Worm (Caenorhabditis elegans) whole organism, early embryonic: Measurements from ENCODE around the gene C42C1.8.

ENCODE experiments used
- F13C5.2 ChIP-seq: sonication (generic microtip); optimal IDR thresholded peaks from 2 replicates; lab custom pipeline; 2017; ENCODE audit warnings: mild to moderate bottlenecking, missing genetic modification characterization, inconsistent platforms, missing compliant biosample characterization
- aly-1 ChIP-seq: sonication (generic microtip); optimal IDR thresholded peaks from 2 replicates; lab custom pipeline; 2016; ENCODE audit warnings: missing genetic modification characterization, missing compliant biosample characterization
- ama-1 ChIP-seq: fragments of 150-350 bp; optimal IDR thresholded peaks from 2 replicates; lab custom pipeline; 2014
- ceh-13 ChIP-seq: fragments of 200-800 bp; sonication (Bioruptor generic); optimal IDR thresholded peaks from 2 replicates; lab custom pipeline; 2018; ENCODE audit warnings: mild to moderate bottlenecking, missing genetic modification characterization, missing compliant biosample characterization
- ceh-36 ChIP-seq: sonication (generic microtip); optimal IDR thresholded peaks from 2 replicates; lab custom pipeline; 2016; ENCODE audit warnings: missing genetic modification characterization, inconsistent platforms, missing compliant biosample characterization
- ets-7 ChIP-seq: sonication (generic microtip); optimal IDR thresholded peaks from 2 replicates; lab custom pipeline; 2016; ENCODE audit warnings: missing genotype, missing genetic modification characterization, missing compliant biosample characterization
- flt-1 ChIP-seq: fragments of 200-800 bp; sonication (Bioruptor generic); IDR thresholded peaks from 2 replicates; pipeline ENCODE4 v1.3.6; 2022; ENCODE audit warnings: missing genetic modification characterization, missing compliant biosample characterization
- hmg-4 ChIP-seq: fragments of 200-800 bp; sonication (Bioruptor generic); optimal IDR thresholded peaks from 2 replicates; lab custom pipeline; 2018; ENCODE audit warnings: mild to moderate bottlenecking, missing genetic modification characterization, missing compliant biosample characterization
- pes-1 ChIP-seq: fragments of 200-800 bp; sonication (Bioruptor generic); IDR thresholded peaks from 2 replicates; pipeline ENCODE4 v1.3.6; 2022; ENCODE audit warnings: missing genetic modification reagents, missing genetic modification characterization, missing compliant biosample characterization
- tbx-11 ChIP-seq: fragments of 200-800 bp; sonication (Bioruptor generic); IDR thresholded peaks from 2 replicates; pipeline ENCODE4 v1.3.6; 2022; ENCODE audit warnings: missing genetic modification characterization, missing compliant biosample characterization
- tbx-37 ChIP-seq: fragments of 200-800 bp; sonication (Bioruptor generic); conservative IDR thresholded peaks from 2 replicates; pipeline ENCODE4 v1.3.6; 2022; ENCODE audit warnings: missing genetic modification reagents, missing genetic modification characterization, missing compliant biosample characterization
- tra-4 ChIP-seq: sonication (generic microtip); optimal IDR thresholded peaks from 2 replicates; lab custom pipeline; 2017; ENCODE audit warnings: missing genetic modification characterization, missing compliant biosample characterization

DNA sequence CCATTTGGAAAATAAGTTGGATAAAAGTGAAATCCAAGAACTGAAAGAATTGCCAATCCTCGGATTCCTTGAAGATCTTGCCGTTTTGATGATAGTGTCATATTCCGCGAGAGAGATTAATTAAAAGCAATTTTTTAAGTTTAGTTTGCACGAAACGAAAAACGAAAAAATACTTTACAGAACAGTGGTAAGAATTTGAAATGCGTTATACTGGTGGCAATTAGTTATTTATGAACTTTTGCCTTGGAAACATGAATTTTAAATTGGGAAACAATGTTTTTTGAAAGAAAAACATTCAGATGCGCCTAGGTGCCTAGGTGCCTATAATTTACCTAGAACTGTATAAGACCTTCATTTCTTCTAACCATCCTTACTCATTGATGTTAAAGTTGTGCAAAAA is 16.9 kb downstream of the C42C1.8 start, which contains the start of gene oac-57:
- TF ChIP-seq ceh-13 (no peak), ama-1 (lab: Kevin White, UChicago) (no peak), ets-7 (tag; lab: Kevin White, UChicago) (no peak), hmg-4 (no peak), aly-1 (tag; lab: Kevin White, UChicago) (no peak), tbx-11 (GFP tag; lab: Robert Waterston, UW) (no peak), tra-4 (tag; lab: Kevin White, UChicago) (no peak), F13C5.2 (no peak), ceh-36 (no peak), flt-1 (GFP tag; lab: Robert Waterston, UW) (no peak), tbx-37 (GFP tag; lab: Robert Waterston, UW) (no peak), pes-1 (no peak)
